Fruit fly (Drosophila melanogaster): ENCODE results near the gene CG6051.

dm6 chr3R:27185933-27186571 is 35.2 kb upstream of the CG6051 start:
- TF ChIP-seq Lpt (GFP tag; optimal IDR thresholded peaks at IDR 0.05) = peak; percentile 30
- TF ChIP-seq Ets96B (tag; optimal IDR thresholded peaks at IDR 0.05) = peak; percentile 72
